Worm (Caenorhabditis elegans): ENCODE results near the gene nspf-3.

DNA sequence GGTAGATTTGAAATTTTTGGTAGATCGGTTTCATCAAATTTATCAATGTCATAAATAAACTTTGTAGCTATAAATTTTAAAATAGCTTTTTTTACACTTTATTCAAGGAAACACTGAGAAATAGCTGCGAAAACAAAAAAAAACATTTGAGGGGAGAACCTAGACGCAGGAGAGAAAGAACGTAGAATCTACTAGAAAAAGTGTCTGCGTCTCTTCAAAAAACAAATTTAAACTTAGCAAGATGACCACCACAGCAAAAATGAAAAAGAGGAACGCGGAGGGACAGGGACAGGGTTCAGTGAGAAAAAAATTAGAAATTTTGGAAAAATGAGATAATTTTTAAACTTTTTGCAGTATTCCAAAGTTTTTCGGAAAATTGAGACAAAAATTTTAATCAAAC is 41.0 kb downstream of the nspf-3 start:
- no peak for TF ChIP-seq ces-1 (GFP tag; optimal IDR thresholded peaks at IDR 0.05)
- no peak for TF ChIP-seq pha-4 (GFP tag; IDR thresholded peaks at IDR 0.05)
- TF ChIP-seq pha-4 (tag; optimal IDR thresholded peaks at IDR 0.05): no peak
- no peak for TF ChIP-seq zip-11 (GFP tag; IDR thresholded peaks at IDR 0.05)
- TF ChIP-seq duxl-1 (tag; optimal IDR thresholded peaks at IDR 0.05; ENCODE audit: poor library complexity): no peak
- no peak for TF ChIP-seq ztf-11 (tag; optimal IDR thresholded peaks at IDR 0.05)
- no peak for TF ChIP-seq fkh-10 (GFP tag; optimal IDR thresholded peaks at IDR 0.05)
- TF ChIP-seq nhr-111 (GFP tag; optimal IDR thresholded peaks at IDR 0.05): no peak
- peak; percentile 48; the same call in 1 of the 2 replicates for TF ChIP-seq hmg-1.1 (GFP tag; IDR thresholded peaks at IDR 0.05)
- no peak for TF ChIP-seq attf-4 (tag; optimal IDR thresholded peaks at IDR 0.05)
- no peak for TF ChIP-seq snpc-4 (tag; optimal IDR thresholded peaks at IDR 0.05)
- no peak for TF ChIP-seq nhr-41 (GFP tag; IDR thresholded peaks at IDR 0.05)
- TF ChIP-seq ceh-44 (GFP tag; IDR thresholded peaks at IDR 0.05): no peak
- TF ChIP-seq mep-1 (tag; optimal IDR thresholded peaks at IDR 0.05): no peak
- TF ChIP-seq nhr-11 (tag; optimal IDR thresholded peaks at IDR 0.05): peak; percentile 19
